Fruit fly (Drosophila melanogaster) whole organism, wandering third instar larva: ENCODE results near the gene Sf3b2.

Experiments
- Abd-B ChIP-seq: fragments of >200 bp; optimal IDR thresholded peaks from 2 replicates; lab custom pipeline; 2017; ENCODE audit warnings: missing biosample characterization, missing genetic modification characterization
- CG32264 ChIP-seq: fragments of 200-800 bp; sonication (Bioruptor generic); optimal IDR thresholded peaks from 2 replicates; lab custom pipeline; 2016; ENCODE audit warnings: missing biosample characterization, missing genetic modification characterization
- CG9705 ChIP-seq: fragments of 200-800 bp; sonication (Bioruptor generic); optimal IDR thresholded peaks from 2 replicates; lab custom pipeline; 2018; ENCODE audit warnings: missing biosample characterization, mild to moderate bottlenecking, missing genetic modification characterization
- CrebA ChIP-seq: fragments of 200-800 bp; sonication (Bioruptor generic); optimal IDR thresholded peaks from 2 replicates; lab custom pipeline; 2016; ENCODE audit warnings: missing biosample characterization, mild to moderate bottlenecking, missing genetic modification characterization, borderline replicate concordance
- Dfd ChIP-seq: fragments of >200 bp; optimal IDR thresholded peaks from 2 replicates; lab custom pipeline; 2017; ENCODE audit warnings: missing biosample characterization, missing genetic modification characterization
- Dif ChIP-seq: fragments of 200-275, 200-300 bp; sonication (Bioruptor generic); optimal IDR thresholded peaks from 2 replicates; lab custom pipeline; 2018; ENCODE audit warnings: missing biosample characterization, missing genetic modification characterization; ENCODE audit not compliant: partially characterized antibody
- GATAd ChIP-seq: sonication (Bioruptor generic); optimal IDR thresholded peaks from 2 replicates; lab custom pipeline; 2016; ENCODE audit warnings: missing biosample characterization, missing genetic modification characterization
- HLH106 ChIP-seq: fragments of 200-800 bp; optimal IDR thresholded peaks from 3 replicates; lab custom pipeline; 2019; ENCODE audit warnings: missing biosample characterization, mild to moderate bottlenecking, missing genetic modification characterization, moderate library complexity
- Hr78 ChIP-seq: fragments of >200 bp; optimal IDR thresholded peaks from 2 replicates; lab custom pipeline; 2017; ENCODE audit warnings: missing biosample characterization, missing genetic modification characterization
- Jra ChIP-seq: sonication (Bioruptor generic); optimal IDR thresholded peaks from 2 replicates; lab custom pipeline; 2016; ENCODE audit warnings: missing biosample characterization, missing genetic modification characterization
- Mio ChIP-seq: sonication (Bioruptor generic); optimal IDR thresholded peaks from 2 replicates; lab custom pipeline; 2016; ENCODE audit warnings: missing biosample characterization, missing genetic modification characterization
- Myc ChIP-seq: fragments of >200 bp; optimal IDR thresholded peaks from 2 replicates; lab custom pipeline; 2017
- N ChIP-seq: fragments of >200 bp; optimal IDR thresholded peaks from 2 replicates; lab custom pipeline; 2018; ENCODE audit warnings: missing biosample characterization, missing external identifiers, missing genetic modification characterization
- OdsH ChIP-seq: fragments of 200-800 bp; sonication (Bioruptor generic); optimal IDR thresholded peaks from 2 replicates; lab custom pipeline; 2016; ENCODE audit warnings: missing biosample characterization, mild to moderate bottlenecking, missing genetic modification characterization
- Rel ChIP-seq, 2 experiments: fragments of 200-800 bp; sonication (Bioruptor generic) in 1 of 2; optimal IDR thresholded peaks; 2 replicates in 1 of 2; 3 replicates in 1 of 2; lab custom pipeline; 2016 to 2019; ENCODE audit warnings: mild to moderate bottlenecking in 2 of 2, missing biosample characterization in 2 of 2, missing genetic modification characterization in 2 of 2, moderate library complexity in 1 of 2
- Sp1 ChIP-seq: fragments of 200-800 bp; sonication (Bioruptor generic); optimal IDR thresholded peaks from 3 replicates; lab custom pipeline; 2019; ENCODE audit warnings: missing biosample characterization, mild to moderate bottlenecking, missing genetic modification characterization, moderate library complexity
- Vsx2 ChIP-seq: fragments of 200-300, 225-300 bp; sonication (Bioruptor generic); optimal IDR thresholded peaks from 2 replicates; lab custom pipeline; 2018; ENCODE audit warnings: missing biosample characterization, missing genetic modification characterization; ENCODE audit not compliant: partially characterized antibody
- br ChIP-seq: fragments of 200-800 bp; sonication (Bioruptor generic); optimal IDR thresholded peaks from 2 replicates; lab custom pipeline; 2016; ENCODE audit warnings: missing biosample characterization, missing genetic modification characterization
- brk ChIP-seq: fragments of 200-800 bp; sonication (Bioruptor generic); optimal IDR thresholded peaks from 2 replicates; lab custom pipeline; 2016; ENCODE audit warnings: missing biosample characterization, mild to moderate bottlenecking, missing genetic modification characterization
- dmrt93B ChIP-seq: fragments of 200-800 bp; sonication (Bioruptor generic); optimal IDR thresholded peaks from 2 replicates; lab custom pipeline; 2018; ENCODE audit warnings: missing biosample characterization, mild to moderate bottlenecking, missing genetic modification characterization
- ey ChIP-seq: fragments of 200-800 bp; sonication (Bioruptor generic); optimal IDR thresholded peaks from 2 replicates; lab custom pipeline; 2016; ENCODE audit warnings: missing biosample characterization, missing genetic modification characterization
- foxo ChIP-seq, 2 experiments: fragments of 200-800 bp; sonication (Bioruptor generic); optimal IDR thresholded peaks; 2 replicates in 1 of 2; 3 replicates in 1 of 2; lab custom pipeline; 2016 to 2017; ENCODE audit warnings: missing biosample characterization in 2 of 2, missing genetic modification characterization in 2 of 2
- fru ChIP-seq: fragments of 200-800 bp; sonication (Bioruptor generic); optimal IDR thresholded peaks from 3 replicates; lab custom pipeline; 2016; ENCODE audit warnings: missing biosample characterization, mild to moderate bottlenecking, missing genetic modification characterization
- h ChIP-seq: fragments of 200-800 bp; sonication (Bioruptor generic); optimal IDR thresholded peaks from 3 replicates; lab custom pipeline; 2016; ENCODE audit warnings: missing biosample characterization, mild to moderate bottlenecking, missing genetic modification characterization
- jim ChIP-seq: fragments of 175-275, 200-325 bp; sonication (Bioruptor generic); optimal IDR thresholded peaks from 2 replicates; lab custom pipeline; 2016; ENCODE audit warnings: missing biosample characterization, mild to moderate bottlenecking, missing genetic modification characterization
- lola ChIP-seq: fragments of >200 bp; optimal IDR thresholded peaks from 2 replicates; lab custom pipeline; 2017; ENCODE audit warnings: missing biosample characterization, missing genetic modification characterization
- pan ChIP-seq: fragments of >200 bp; optimal IDR thresholded peaks from 2 replicates; lab custom pipeline; 2017
- psq ChIP-seq: fragments of 200-800 bp; sonication (Bioruptor generic); optimal IDR thresholded peaks from 3 replicates; lab custom pipeline; 2017; ENCODE audit warnings: missing biosample characterization, mild to moderate bottlenecking, missing genetic modification characterization, moderate library complexity
- rgr ChIP-seq: fragments of 200-800 bp; sonication (Bioruptor generic); optimal IDR thresholded peaks from 3 replicates; lab custom pipeline; 2016; ENCODE audit warnings: missing biosample characterization, mild to moderate bottlenecking, missing genetic modification characterization
- sage ChIP-seq: fragments of 200-800 bp; sonication (Bioruptor generic); optimal IDR thresholded peaks from 2 replicates; lab custom pipeline; 2016; ENCODE audit warnings: missing biosample characterization, mild to moderate bottlenecking, missing genetic modification characterization
- sv ChIP-seq: fragments of 200-800 bp; sonication (Bioruptor generic); optimal IDR thresholded peaks from 3 replicates; lab custom pipeline; 2016; ENCODE audit warnings: missing biosample characterization, missing genetic modification characterization
- tai ChIP-seq: sonication (Bioruptor generic); optimal IDR thresholded peaks from 2 replicates; lab custom pipeline; 2016; ENCODE audit warnings: missing biosample characterization, missing genetic modification characterization
- woc ChIP-seq: sonication (Bioruptor generic); optimal IDR thresholded peaks from 2 replicates; lab custom pipeline; 2016; ENCODE audit warnings: missing biosample characterization, mild to moderate bottlenecking, missing genetic modification characterization

Sf3b2 gene

DNA sequence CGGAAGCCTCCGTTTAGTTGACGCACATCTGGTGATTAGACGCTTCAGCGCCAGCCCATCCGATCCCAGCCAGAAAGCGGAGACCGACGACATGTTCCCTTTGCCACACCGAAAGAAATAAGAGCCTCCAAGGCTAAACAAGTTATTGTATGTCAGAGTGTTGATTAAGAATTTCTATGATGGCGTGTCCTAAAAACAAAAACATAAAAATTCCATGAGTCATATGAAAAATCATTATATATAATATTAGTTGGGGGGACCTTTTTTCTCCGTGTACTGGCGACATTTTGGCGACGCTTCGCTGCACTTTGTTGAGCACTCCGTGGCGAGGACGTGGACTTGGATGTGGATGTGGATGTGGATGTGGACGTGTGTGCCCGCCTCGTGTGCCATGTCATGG lies 16.2 kb downstream of the Sf3b2 start (continued):
- no peak for TF ChIP-seq Sp1 (GFP tag; lab: Kevin White, UChicago)
- TF ChIP-seq pan = no peak
- TF ChIP-seq CrebA (GFP tag; lab: Kevin White, UChicago) = no peak

DNA sequence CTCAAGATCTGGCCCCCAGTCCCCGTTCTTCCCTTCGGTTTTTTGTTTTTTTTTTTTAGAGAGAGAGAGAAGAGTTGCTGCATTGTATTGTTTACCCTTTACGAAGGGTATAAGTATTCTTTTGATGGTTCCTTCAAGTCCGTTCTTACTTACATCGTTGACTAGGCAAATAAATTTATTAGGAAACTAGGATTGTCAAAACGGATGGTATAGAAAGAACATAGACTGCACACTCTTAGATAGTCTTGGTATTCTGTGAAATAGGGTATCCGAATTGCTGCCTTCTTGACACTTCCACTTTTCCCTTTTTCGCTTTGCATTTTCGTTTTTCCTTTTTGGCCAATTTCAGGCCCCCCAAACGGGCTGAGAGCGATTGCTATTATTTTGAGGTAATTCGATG lies 17.5 kb downstream of the Sf3b2 start:
- TF ChIP-seq foxo (GFP tag; optimal IDR thresholded peaks at IDR 0.05; lab: Kevin White, UChicago) (peak in 1 of 2 experiments; percentile 67), dmrt93B (peak; percentile 38), rgr (peak; percentile 71), jim (GFP tag; lab: Kevin White, UChicago) (peak; percentile 42), br (GFP tag; lab: Kevin White, UChicago) (peak; percentile 78), psq (peak; percentile 68), Myc (lab: Kevin White, UChicago) (no peak), HLH106 (tag; lab: Kevin White, UChicago) (peak; percentile 69), Jra (no peak), CG32264 (GFP tag; lab: Kevin White, UChicago) (peak; percentile 46), pan (no peak), OdsH (GFP tag; lab: Kevin White, UChicago) (peak; percentile 69), fru (peak; percentile 80), Rel (GFP tag; optimal IDR thresholded peaks at IDR 0.05; lab: Kevin White, UChicago) (no peak), Rel (tag; optimal IDR thresholded peaks at IDR 0.05; lab: Kevin White, UChicago) (no peak), Abd-B (GFP tag; lab: Kevin White, UChicago) (no peak), sage (GFP tag; lab: Kevin White, UChicago) (no peak), woc (peak; percentile 61), Sp1 (GFP tag; lab: Kevin White, UChicago) (peak; percentile 68), ey (peak; percentile 66), Vsx2 (no peak), brk (GFP tag; lab: Kevin White, UChicago) (no peak), Mio (GFP tag; lab: Kevin White, UChicago) (no peak), h (GFP tag; lab: Kevin White, UChicago) (peak; percentile 74)

DNA sequence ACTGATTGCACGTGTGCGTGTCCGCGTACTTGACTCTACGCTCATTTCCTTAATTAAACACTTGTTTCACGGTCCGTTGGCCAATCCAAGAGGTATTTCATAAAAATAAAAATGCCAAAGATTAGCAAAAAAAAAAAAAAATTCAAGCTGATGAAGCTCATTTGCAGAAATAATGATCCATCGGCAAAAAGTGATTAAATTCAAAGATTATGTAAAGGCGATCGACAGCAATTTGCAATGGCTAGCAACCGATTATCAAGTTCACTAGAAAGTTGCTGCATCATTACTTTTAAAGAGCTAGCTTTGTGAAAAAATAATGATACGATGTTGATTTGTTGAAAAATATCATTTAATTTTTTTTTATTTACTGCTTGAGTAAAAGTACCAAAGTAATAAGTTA lies 19.5 kb downstream of the Sf3b2 start:
- TF ChIP-seq GATAd (GFP tag; lab: Kevin White, UChicago) (no peak), HLH106 (tag; lab: Kevin White, UChicago) (no peak), Abd-B (GFP tag; lab: Kevin White, UChicago) (no peak), rgr (no peak), sv (GFP tag; lab: Kevin White, UChicago) (no peak), woc (no peak)

DNA sequence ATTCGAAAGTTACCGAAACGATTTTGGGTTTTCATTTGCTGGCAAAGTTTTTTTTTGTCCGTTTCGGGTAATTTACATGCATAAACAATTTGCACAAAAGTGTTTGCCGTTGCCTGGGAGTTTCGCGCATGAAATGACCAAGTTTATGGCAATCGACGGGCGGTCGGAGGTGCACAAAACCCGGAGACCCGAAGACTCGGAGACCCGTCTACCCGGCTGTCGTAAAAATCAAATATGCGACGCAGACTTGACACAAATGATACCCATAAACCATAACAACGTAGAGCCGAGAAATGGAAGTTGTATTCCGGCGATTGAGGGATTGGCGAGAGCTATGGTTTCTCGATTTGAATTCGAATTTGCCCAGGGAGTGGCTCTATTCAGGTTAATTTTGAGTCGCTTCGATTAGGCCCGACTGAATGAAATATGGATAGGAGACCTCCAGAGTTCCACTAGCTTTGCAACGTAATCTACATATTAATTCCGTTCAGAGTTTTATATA lies 22.0 kb downstream of the Sf3b2 start:
- TF ChIP-seq lola (GFP tag; lab: Kevin White, UChicago) (no peak), CG9705 (no peak), Jra (no peak), Hr78 (no peak), ey (no peak), dmrt93B (no peak), Vsx2 (no peak), Abd-B (GFP tag; lab: Kevin White, UChicago) (no peak)

DNA sequence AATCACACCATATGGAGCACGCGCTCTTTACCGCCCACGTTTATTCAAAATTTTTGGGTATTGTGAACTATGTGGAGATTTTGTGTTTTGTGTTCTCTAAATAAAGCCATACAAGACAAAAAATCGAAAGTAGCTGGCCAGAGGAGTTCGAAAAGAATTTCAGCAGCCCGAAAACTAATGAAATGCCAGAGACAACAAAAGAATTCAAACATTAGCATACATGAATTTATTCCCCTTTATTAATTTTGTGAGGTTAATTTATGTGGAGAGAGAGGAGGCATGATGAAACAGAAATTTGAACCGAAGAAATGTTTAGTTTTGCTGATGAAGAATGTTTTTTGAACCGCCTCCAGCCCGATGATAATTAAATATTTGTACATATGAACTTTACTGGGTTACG lies 22.8 kb downstream of the Sf3b2 start:
- TF ChIP-seq rgr (no peak), Dif (GFP tag; lab: Kevin White, UChicago) (no peak), Dfd (no peak)

DNA sequence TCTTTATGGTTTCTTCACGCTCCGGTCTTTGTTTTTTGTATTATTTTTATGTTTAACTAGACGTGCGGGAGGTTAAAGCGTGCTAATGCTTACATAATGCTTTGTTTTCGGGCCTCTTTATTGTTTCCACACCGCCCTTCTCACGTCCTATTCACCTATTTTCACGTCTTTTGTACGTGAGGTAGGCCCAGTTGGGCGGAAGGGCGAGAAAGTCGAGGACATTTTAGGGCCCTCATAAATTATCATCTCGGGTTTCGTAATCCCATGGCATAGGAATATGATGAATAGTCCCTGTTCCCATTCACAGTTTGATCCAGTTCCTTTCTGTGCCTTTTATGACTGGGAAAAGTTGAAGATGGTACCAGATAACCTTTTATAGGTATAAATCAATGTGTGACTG lies 23.5 kb downstream of the Sf3b2 start:
- TF ChIP-seq Dif (GFP tag; lab: Kevin White, UChicago) (no peak), rgr (no peak), Abd-B (GFP tag; lab: Kevin White, UChicago) (no peak), Hr78 (no peak), fru (no peak), N (GFP tag; lab: Kevin White, UChicago) (no peak), OdsH (GFP tag; lab: Kevin White, UChicago) (no peak), tai (no peak)
